Fruit fly (Drosophila melanogaster) whole organism, embryonic: ENCODE results near the gene morgue.

Experiments used
- Ada2b ChIP-seq: fragments of 200-800 bp; sonication (Bioruptor generic); IDR thresholded peaks from 2 replicates; pipeline ENCODE4 v1.3.6; 2022; ENCODE audit warnings: missing biosample characterization, missing genetic modification characterization
- Bdp1 ChIP-seq: fragments of 200-800 bp; sonication (Bioruptor generic); optimal IDR thresholded peaks from 3 replicates; lab custom pipeline; 2016; ENCODE audit warnings: missing biosample characterization, missing genetic modification characterization
- Bteb2 ChIP-seq: fragments of 200-800 bp; sonication (Bioruptor generic); optimal IDR thresholded peaks from 2 replicates; lab custom pipeline; 2016; ENCODE audit warnings: missing biosample characterization, missing genetic modification characterization
- CG10274 ChIP-seq: fragments of 200-800 bp; sonication (Bioruptor generic); optimal IDR thresholded peaks from 3 replicates; lab custom pipeline; 2017; ENCODE audit warnings: missing biosample characterization, mild to moderate bottlenecking, missing genetic modification characterization
- CG10321 ChIP-seq: fragments of 200-800 bp; sonication (Bioruptor generic); IDR thresholded peaks from 2 replicates; pipeline ENCODE4 v1.3.6; 2022; ENCODE audit warnings: missing biosample characterization, missing genetic modification characterization
- CG10462 ChIP-seq: fragments of 200-800 bp; sonication (Bioruptor generic); optimal IDR thresholded peaks from 2 replicates; lab custom pipeline; 2016; ENCODE audit warnings: missing biosample characterization, missing genetic modification characterization
- CG10654 ChIP-seq: fragments of 200-800 bp; sonication (Bioruptor generic); optimal IDR thresholded peaks from 2 replicates; lab custom pipeline; 2016; ENCODE audit warnings: missing biosample characterization, missing genetic modification characterization
- CG10979 ChIP-seq: fragments of 200-800 bp; sonication (Bioruptor generic); optimal IDR thresholded peaks from 2 replicates; lab custom pipeline; 2018; ENCODE audit warnings: missing biosample characterization, mild to moderate bottlenecking, missing genetic modification characterization, moderate library complexity
- CG12071 ChIP-seq: fragments of 200-800 bp; sonication (Bioruptor generic); optimal IDR thresholded peaks from 3 replicates; lab custom pipeline; 2018; ENCODE audit warnings: missing biosample characterization, mild to moderate bottlenecking, missing genetic modification characterization
- CG12155 ChIP-seq: fragments of 200-800 bp; sonication (Bioruptor generic); optimal IDR thresholded peaks from 3 replicates; lab custom pipeline; 2016; ENCODE audit warnings: missing biosample characterization, missing genetic modification characterization
- CG12219 ChIP-seq: fragments of 200-800 bp; sonication (Bioruptor generic); optimal IDR thresholded peaks from 3 replicates; lab custom pipeline; 2018; ENCODE audit warnings: missing biosample characterization, mild to moderate bottlenecking, missing genetic modification characterization
- CG12659 ChIP-seq: fragments of 200-800 bp; sonication (Bioruptor generic); optimal IDR thresholded peaks from 3 replicates; lab custom pipeline; 2017; ENCODE audit warnings: mild to moderate bottlenecking, missing biosample characterization, missing genetic modification reagents, missing genetic modification characterization
- CG13296 ChIP-seq: fragments of 200-800 bp; sonication (Bioruptor generic); optimal IDR thresholded peaks from 3 replicates; lab custom pipeline; 2018; ENCODE audit warnings: missing biosample characterization, mild to moderate bottlenecking, missing genetic modification characterization
- CG15514 ChIP-seq: fragments of 200-800 bp; sonication (Bioruptor generic); optimal IDR thresholded peaks from 3 replicates; lab custom pipeline; 2017; ENCODE audit warnings: missing biosample characterization, missing genetic modification characterization, mild to moderate bottlenecking, moderate library complexity, missing genetic modification reagents
- CG1647 ChIP-seq: fragments of 200-800 bp; sonication (Bioruptor generic); optimal IDR thresholded peaks from 3 replicates; lab custom pipeline; 2016; ENCODE audit warnings: missing biosample characterization, missing genetic modification characterization
- CG17328 ChIP-seq: fragments of 200-800 bp; sonication (Bioruptor generic); IDR thresholded peaks from 2 replicates; pipeline ENCODE4 v1.3.6; 2022; ENCODE audit warnings: missing biosample characterization, missing genetic modification characterization
- CG2120 ChIP-seq: fragments of 200-800 bp; sonication (Bioruptor generic); optimal IDR thresholded peaks from 3 replicates; lab custom pipeline; 2016; ENCODE audit warnings: missing biosample characterization, missing genetic modification characterization
- CG2129 ChIP-seq: fragments of 200-800 bp; sonication (Bioruptor generic); IDR thresholded peaks from 2 replicates; pipeline ENCODE4 v1.3.6; 2022; ENCODE audit warnings: missing biosample characterization, missing genetic modification characterization; ENCODE audit not compliant: partially characterized antibody
- CG32767 ChIP-seq: fragments of 200-800 bp; sonication (Bioruptor generic); IDR thresholded peaks from 2 replicates; pipeline ENCODE4 v1.3.6; 2022; ENCODE audit warnings: missing biosample characterization, missing genetic modification characterization
- CG3838 ChIP-seq: fragments of 200-800 bp; sonication (Bioruptor generic); optimal IDR thresholded peaks from 3 replicates; lab custom pipeline; 2016; ENCODE audit warnings: missing biosample characterization, missing genetic modification characterization
- CG3847 ChIP-seq: fragments of 200-800 bp; sonication (Bioruptor generic); IDR thresholded peaks from 2 replicates; pipeline ENCODE4 v1.3.6; 2022; ENCODE audit warnings: missing biosample characterization, missing genetic modification characterization
- CG4617 ChIP-seq: fragments of 200-800 bp; sonication (Bioruptor generic); optimal IDR thresholded peaks from 3 replicates; lab custom pipeline; 2016; ENCODE audit warnings: missing biosample characterization, missing genetic modification characterization, borderline replicate concordance
- CG6254 ChIP-seq: fragments of 200-800 bp; sonication (Bioruptor generic); optimal IDR thresholded peaks from 3 replicates; lab custom pipeline; 2017; ENCODE audit warnings: mild to moderate bottlenecking, missing biosample characterization, missing genetic modification reagents, missing genetic modification characterization
- CG7928 ChIP-seq: fragments of 200-800 bp; sonication (Bioruptor generic); optimal IDR thresholded peaks from 2 replicates; lab custom pipeline; 2017; ENCODE audit warnings: missing biosample characterization, mild to moderate bottlenecking, missing genetic modification characterization
- CG9817 ChIP-seq: fragments of 200-800 bp; sonication (Bioruptor generic); optimal IDR thresholded peaks from 2 replicates; lab custom pipeline; 2018; ENCODE audit warnings: missing biosample characterization, mild to moderate bottlenecking, missing genetic modification characterization, moderate library complexity
- E2f1 ChIP-seq: fragments of 200-800 bp; sonication (Bioruptor generic); IDR thresholded peaks from 2 replicates; pipeline ENCODE4 v1.3.6; 2022; ENCODE audit warnings: missing biosample characterization, missing genetic modification characterization
- Ets65A ChIP-seq: fragments of 200-800 bp; sonication (Bioruptor generic); peaks from one replicate; lab custom pipeline; 2016; ENCODE audit warnings: missing biosample characterization, missing genetic modification characterization
- Max ChIP-seq: fragments of 200-800 bp; sonication (Bioruptor generic); optimal IDR thresholded peaks from 2 replicates; lab custom pipeline; 2016; ENCODE audit warnings: missing biosample characterization, mild to moderate bottlenecking, missing genetic modification characterization
- NFAT ChIP-seq: fragments of 200-800 bp; sonication (Bioruptor generic); IDR thresholded peaks from 2 replicates; pipeline ENCODE4 v1.3.6; 2022; ENCODE audit warnings: missing biosample characterization, missing genetic modification characterization
- Opbp ChIP-seq: fragments of 200-800 bp; sonication (Bioruptor generic); IDR thresholded peaks from 3 replicates; pipeline ENCODE4 v1.3.6; 2022; ENCODE audit warnings: missing biosample characterization, missing genetic modification characterization; ENCODE audit not compliant: partially characterized antibody
- PHDP ChIP-seq: fragments of 200-800 bp; sonication (Bioruptor generic); optimal IDR thresholded peaks from 3 replicates; lab custom pipeline; 2018; ENCODE audit warnings: missing biosample characterization, mild to moderate bottlenecking, missing genetic modification characterization, moderate library complexity
- Sox100B ChIP-seq: fragments of 200-800 bp; sonication (Bioruptor generic); optimal IDR thresholded peaks from 3 replicates; lab custom pipeline; 2018; ENCODE audit warnings: missing biosample characterization, mild to moderate bottlenecking, missing genetic modification characterization
- Stat92E ChIP-seq, 3 experiments: fragments of >200 bp in 2 of 3; fragments of 200-800 bp in 1 of 3; sonication (Bioruptor generic) in 1 of 3; optimal IDR thresholded peaks; 2 replicates each; lab custom pipeline; 2017 to 2019; ENCODE audit warnings: missing biosample characterization in 3 of 3, missing genetic modification characterization in 3 of 3, mild to moderate bottlenecking in 1 of 3, moderate library complexity in 1 of 3
- TFAM ChIP-seq: fragments of 200-800 bp; sonication (Bioruptor generic); optimal IDR thresholded peaks from 2 replicates; lab custom pipeline; 2017; ENCODE audit warnings: missing biosample characterization, missing genetic modification characterization, inconsistent platforms
- YL-1 ChIP-seq: fragments of 200-800 bp; sonication (Bioruptor generic); optimal IDR thresholded peaks from 3 replicates; lab custom pipeline; 2017; ENCODE audit warnings: missing biosample characterization, mild to moderate bottlenecking, missing genetic modification characterization
- al ChIP-seq: fragments of 200-800 bp; sonication (Bioruptor generic); IDR thresholded peaks from 2 replicates; pipeline ENCODE4 v1.3.6; 2022; ENCODE audit warnings: missing biosample characterization, missing genetic modification characterization
- ara ChIP-seq: fragments of 200-800 bp; sonication (Bioruptor generic); IDR thresholded peaks from 2 replicates; pipeline ENCODE4 v1.3.6; 2022; ENCODE audit warnings: missing biosample characterization, missing genetic modification characterization
- ato ChIP-seq: fragments of 200-800 bp; sonication (Bioruptor generic); IDR thresholded peaks from 2 replicates; pipeline ENCODE4 v1.3.6; 2022; ENCODE audit warnings: missing biosample characterization, missing genetic modification characterization; ENCODE audit not compliant: partially characterized antibody
- bsh ChIP-seq, 2 experiments: fragments of 200-800 bp; sonication (Bioruptor generic); optimal IDR thresholded peaks; 2 replicates each; lab custom pipeline; 2017 to 2018; ENCODE audit warnings: mild to moderate bottlenecking in 2 of 2, missing biosample characterization in 2 of 2, missing genetic modification characterization in 2 of 2, moderate library complexity in 1 of 2
- croc ChIP-seq: fragments of 200-800 bp; sonication (Bioruptor generic); conservative IDR thresholded peaks from 3 replicates; pipeline ENCODE4 v1.3.6; 2022; ENCODE audit warnings: missing biosample characterization, missing genetic modification characterization
- dmrt11E ChIP-seq: fragments of 200-800 bp; sonication (Bioruptor generic); optimal IDR thresholded peaks from 3 replicates; lab custom pipeline; 2018; ENCODE audit warnings: missing biosample characterization, mild to moderate bottlenecking, missing genetic modification characterization, moderate library complexity
- hkb ChIP-seq, 2 experiments: fragments of 200-800 bp in 1 of 2; fragments of >200 bp in 1 of 2; sonication (Bioruptor generic) in 1 of 2; IDR thresholded peaks in 1 of 2; optimal IDR thresholded peaks in 1 of 2; 2 replicates each; pipeline versions ENCODE4 v1.3.6 to Lab custom; 2017 to 2022; ENCODE audit warnings: missing biosample characterization in 1 of 2, missing genetic modification characterization in 1 of 2
- hth ChIP-seq: fragments of >200 bp; optimal IDR thresholded peaks from 2 replicates; lab custom pipeline; 2017; ENCODE audit warnings: inconsistent platforms
- lola ChIP-seq, 3 experiments: fragments of >200 bp in 2 of 3; fragments of 200-800 bp in 1 of 3; sonication (Bioruptor generic) in 1 of 3; optimal IDR thresholded peaks; 2 replicates each; lab custom pipeline; 2017 to 2019; ENCODE audit warnings: missing biosample characterization in 3 of 3, missing genetic modification characterization in 3 of 3, mild to moderate bottlenecking in 1 of 3, moderate library complexity in 1 of 3
- pb ChIP-seq: fragments of 200-800 bp; sonication (Bioruptor generic); optimal IDR thresholded peaks from 3 replicates; lab custom pipeline; 2016; ENCODE audit warnings: missing biosample characterization, missing genetic modification characterization
- sug ChIP-seq: fragments of 200-800 bp; optimal IDR thresholded peaks from 2 replicates; lab custom pipeline; 2019; ENCODE audit warnings: missing biosample characterization, mild to moderate bottlenecking, missing genetic modification characterization, moderate library complexity
- tio ChIP-seq: fragments of 200-800 bp; sonication (Bioruptor generic); optimal IDR thresholded peaks from 2 replicates; lab custom pipeline; 2017; ENCODE audit warnings: missing biosample characterization, missing genetic modification characterization, inconsistent platforms
- trem ChIP-seq: fragments of 200-800 bp; optimal IDR thresholded peaks from 3 replicates; lab custom pipeline; 2019; ENCODE audit warnings: missing biosample characterization, mild to moderate bottlenecking, missing genetic modification characterization, moderate library complexity
- zen ChIP-seq: fragments of 200-800 bp; sonication (Bioruptor generic); optimal IDR thresholded peaks from 3 replicates; lab custom pipeline; 2018; ENCODE audit warnings: missing biosample characterization, mild to moderate bottlenecking, missing genetic modification characterization, moderate library complexity

Gene morgue

dm6 chr2L:4393842-4394421 lies 50.5 kb downstream of the morgue start, which contains the start of gene CG3652 (continued):
- TF ChIP-seq CG2129 (GFP tag; lab: Robert Waterston, UW), result 0 out of 2 replicates have a peak, but pooled peaks have one; percentile 12
- peak; percentile 67 for TF ChIP-seq CG4617 (GFP tag; lab: Kevin White, UChicago)
- TF ChIP-seq CG15514, result peak; percentile 42
- peak in 1 of 3 experiments; percentile 29 for TF ChIP-seq lola (GFP tag; optimal IDR thresholded peaks at IDR 0.05; lab: Kevin White, UChicago)
- TF ChIP-seq Bteb2 (GFP tag; lab: Kevin White, UChicago), result peak; percentile 14
- no peak for TF ChIP-seq Bdp1 (GFP tag; lab: Kevin White, UChicago)
- TF ChIP-seq dmrt11E (tag; lab: Kevin White, UChicago), result peak; percentile 23
- no peak for TF ChIP-seq ara (GFP tag; lab: Robert Waterston, UW)
- no peak for TF ChIP-seq CG9817 (tag; lab: Kevin White, UChicago)
- TF ChIP-seq CG10979 (tag; lab: Kevin White, UChicago), result peak; percentile 1
- TF ChIP-seq CG3838 (GFP tag; lab: Kevin White, UChicago), result peak; percentile 23
- TF ChIP-seq CG2120 (GFP tag; lab: Kevin White, UChicago), result peak; percentile 64
- TF ChIP-seq YL-1 (GFP tag; lab: Kevin White, UChicago), result peak; percentile 61
- no peak for TF ChIP-seq PHDP (tag; lab: Kevin White, UChicago)
- no peak for TF ChIP-seq sug (tag; lab: Kevin White, UChicago)
- TF ChIP-seq Ada2b (GFP tag; lab: Robert Waterston, UW), result no peak
- TF ChIP-seq croc (GFP tag; lab: Robert Waterston, UW), result no peak
- TF ChIP-seq zen (tag; lab: Kevin White, UChicago), result peak; percentile 21
- TF ChIP-seq Stat92E (GFP tag; optimal IDR thresholded peaks at IDR 0.05; lab: Kevin White, UChicago), result no peak
- no peak for TF ChIP-seq CG10321 (GFP tag; lab: Robert Waterston, UW)
- TF ChIP-seq CG1647, result no peak
- TF ChIP-seq CG6254 (GFP tag; lab: Kevin White, UChicago), result no peak
- TF ChIP-seq ato (GFP tag; lab: Robert Waterston, UW), result no peak
- TF ChIP-seq CG3847 (GFP tag; lab: Robert Waterston, UW), result no peak
- no peak for TF ChIP-seq NFAT
- no peak for TF ChIP-seq CG32767 (GFP tag; lab: Robert Waterston, UW)
- no peak for TF ChIP-seq CG10462 (GFP tag; lab: Kevin White, UChicago)
- no peak for TF ChIP-seq CG12219
- no peak for TF ChIP-seq hth (lab: Kevin White, UChicago)
- no peak for TF ChIP-seq E2f1 (GFP tag; lab: Robert Waterston, UW)
- no peak for TF ChIP-seq bsh (GFP tag; optimal IDR thresholded peaks at IDR 0.05; lab: Kevin White, UChicago)
- TF ChIP-seq tio (GFP tag; lab: Kevin White, UChicago), result no peak
- TF ChIP-seq Opbp (GFP tag; lab: Robert Waterston, UW), result 0 out of 3 replicates have a peak, but pooled peaks have one; percentile 14
- peak; percentile 70 for TF ChIP-seq CG12659 (GFP tag; lab: Kevin White, UChicago)
- TF ChIP-seq CG10654, result peak; percentile 1
- TF ChIP-seq CG7928 (GFP tag; lab: Kevin White, UChicago), result peak; percentile 53
- TF ChIP-seq al (GFP tag; lab: Robert Waterston, UW), result peak; percentile 20; the same call in 1 of the 2 replicates
- peak; percentile 31 for TF ChIP-seq CG12155 (GFP tag; lab: Kevin White, UChicago)
- no peak for TF ChIP-seq pb
- no peak for TF ChIP-seq CG12071 (GFP tag; lab: Kevin White, UChicago)
- no peak for TF ChIP-seq Sox100B (GFP tag; lab: Kevin White, UChicago)
- TF ChIP-seq hkb (optimal IDR thresholded peaks at IDR 0.05; lab: Kevin White, UChicago), result peak; percentile 20
- no peak for TF ChIP-seq hkb (GFP tag; IDR thresholded peaks at IDR 0.05; lab: Robert Waterston, UW)
- TF ChIP-seq Ets65A (GFP tag; lab: Kevin White, UChicago), result peak; percentile 43
- TF ChIP-seq TFAM, result no peak
- no peak for TF ChIP-seq CG10274 (GFP tag; lab: Kevin White, UChicago)
- peak; percentile 33 for TF ChIP-seq Max (GFP tag; lab: Kevin White, UChicago)
- TF ChIP-seq CG17328 (GFP tag; lab: Robert Waterston, UW), result no peak
- TF ChIP-seq CG13296 (GFP tag; lab: Kevin White, UChicago), result no peak
- TF ChIP-seq trem (tag; lab: Kevin White, UChicago), result peak; percentile 61
